Fruit fly (Drosophila melanogaster): ENCODE results near the gene shep.
A peak's percentile ranks its signal among the peaks of the same experiment; 100 is the strongest.

Gene shep

DNA sequence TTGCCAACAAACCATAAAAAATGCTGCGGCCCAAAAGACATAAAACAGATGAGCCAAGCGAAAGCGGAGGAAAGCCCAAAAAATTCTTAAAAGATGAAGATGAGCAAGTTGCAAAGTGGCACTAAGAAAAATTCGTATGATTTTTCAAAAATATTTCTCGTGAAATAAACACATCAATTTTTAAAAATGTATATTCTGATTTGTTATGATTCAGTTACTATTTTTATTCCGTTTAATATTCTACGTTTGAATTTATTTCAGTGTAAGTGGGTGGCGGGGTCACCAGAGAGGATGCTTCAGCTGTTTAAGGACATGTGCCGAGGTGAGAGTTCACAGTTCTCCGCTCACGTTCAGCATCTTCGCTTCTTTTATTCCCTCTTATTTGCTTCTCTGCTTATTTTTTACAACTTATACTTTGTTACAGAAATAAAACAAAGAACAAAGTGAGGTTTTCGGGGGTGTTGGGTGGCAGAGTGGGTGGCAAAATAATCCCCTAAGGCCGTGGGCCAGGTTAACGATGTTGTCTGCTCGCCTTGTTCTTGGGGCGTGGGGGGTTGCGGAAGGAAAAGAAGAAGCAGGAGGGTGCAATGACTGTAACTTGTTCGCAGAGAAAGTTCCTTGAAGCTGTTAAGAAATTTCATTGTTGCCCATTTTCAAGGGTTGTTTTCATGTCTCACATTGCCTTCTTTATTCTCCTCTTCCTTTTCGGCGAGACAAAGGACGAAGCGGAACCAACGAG, 95.3 kb downstream of the shep start (continued):
- TF ChIP-seq CG13775 (GFP tag; optimal IDR thresholded peaks at IDR 0.05) (peak; percentile 15), Fer2 (tag; optimal IDR thresholded peaks at IDR 0.05) (no peak), Lhr (GFP tag; optimal IDR thresholded peaks at IDR 0.05) (no peak), CG5245 (GFP tag; optimal IDR thresholded peaks at IDR 0.05) (no peak), CG6654 (GFP tag; optimal IDR thresholded peaks at IDR 0.05) (no peak), CG10147 (GFP tag; optimal IDR thresholded peaks at IDR 0.05) (peak; percentile 57), sr (GFP tag; IDR thresholded peaks at IDR 0.05) (no peak), lab (GFP tag; optimal IDR thresholded peaks at IDR 0.05) (peak; percentile 77), MESR4 (GFP tag; optimal IDR thresholded peaks at IDR 0.05) (no peak), exex (tag; optimal IDR thresholded peaks at IDR 0.05) (no peak), CG33213 (GFP tag; optimal IDR thresholded peaks at IDR 0.05) (no peak), CG6175 (GFP tag; IDR thresholded peaks at IDR 0.05) (no peak), az2 (GFP tag; optimal IDR thresholded peaks at IDR 0.05) (peak; percentile 15), CG18619 (GFP tag; optimal IDR thresholded peaks at IDR 0.05) (peak; percentile 12), psq (GFP tag; optimal IDR thresholded peaks at IDR 0.05) (no peak), kah (GFP tag; optimal IDR thresholded peaks at IDR 0.05) (no peak), Rfx (GFP tag; IDR thresholded peaks at IDR 0.05) (peak; percentile 55), CG17829 (tag; optimal IDR thresholded peaks at IDR 0.05) (peak; percentile 2), zen (tag; optimal IDR thresholded peaks at IDR 0.05) (no peak), klu (GFP tag; IDR thresholded peaks at IDR 0.05) (0 out of 2 replicates have a peak, but pooled peaks have one; percentile 22), CG3847 (GFP tag; IDR thresholded peaks at IDR 0.05) (peak; percentile 31; the same call in 1 of the 2 replicates), Dll (GFP tag; IDR thresholded peaks at IDR 0.05; ENCODE audit: partially characterized antibody) (no peak), CG10267 (tag; optimal IDR thresholded peaks at IDR 0.05) (peak; percentile 24), CG7357 (GFP tag; IDR thresholded peaks at IDR 0.05) (peak; percentile 7; the same call in 1 of the 3 replicates), dysf (GFP tag; IDR thresholded peaks at IDR 0.05) (peak; percentile 67; the same call in 2 of the 3 replicates), ranshi (GFP tag; IDR thresholded peaks at IDR 0.05) (no peak), Oli (tag; optimal IDR thresholded peaks at IDR 0.05) (peak; percentile 43), nerfin-2 (GFP tag; IDR thresholded peaks at IDR 0.05; ENCODE audit: partially characterized antibody) (no peak), CG4854 (GFP tag; optimal IDR thresholded peaks at IDR 0.05) (no peak), nau (GFP tag; optimal IDR thresholded peaks at IDR 0.05) (peak; percentile 56), salm (tag; optimal IDR thresholded peaks at IDR 0.05) (no peak), MBD-R2 (GFP tag; IDR thresholded peaks at IDR 0.05) (0 out of 2 replicates have a peak, but pooled peaks have one; percentile 28), Awh (GFP tag; IDR thresholded peaks at IDR 0.05) (no peak), dimm (GFP tag; IDR thresholded peaks at IDR 0.05) (no peak), C15 (GFP tag; IDR thresholded peaks at IDR 0.05) (no peak), Dfd (GFP tag; optimal IDR thresholded peaks at IDR 0.05) (no peak), zf30C (GFP tag; optimal IDR thresholded peaks at IDR 0.05) (peak; percentile 28), Sry-δ (GFP tag; optimal IDR thresholded peaks at IDR 0.05) (peak; percentile 6), CG16813 (GFP tag; IDR thresholded peaks at IDR 0.05; ENCODE audit: partially characterized antibody) (no peak), gce (GFP tag; IDR thresholded peaks at IDR 0.05) (peak; percentile 33; the same call in 1 of the 3 replicates), CG31365 (tag; optimal IDR thresholded peaks at IDR 0.05) (no peak), Atf-2 (GFP tag; optimal IDR thresholded peaks at IDR 0.05) (no peak), fu2 (GFP tag; optimal IDR thresholded peaks at IDR 0.05) (peak; percentile 21), Camta (GFP tag; optimal IDR thresholded peaks at IDR 0.05) (peak; percentile 10), CG2678 (tag; optimal IDR thresholded peaks at IDR 0.05) (peak; percentile 72), H2.0 (GFP tag; IDR thresholded peaks at IDR 0.05) (no peak), CTCF (GFP tag; optimal IDR thresholded peaks at IDR 0.05) (no peak), maf-S (GFP tag; optimal IDR thresholded peaks at IDR 0.05) (peak; percentile 6), fd102C (GFP tag; optimal IDR thresholded peaks at IDR 0.05) (no peak), lmd (GFP tag; IDR thresholded peaks at IDR 0.05) (peak; percentile 36)

Data from whole organism, embryonic.